Fruit fly (Drosophila melanogaster): ENCODE measurements around the gene CG6678.

CG6678 gene

DNA sequence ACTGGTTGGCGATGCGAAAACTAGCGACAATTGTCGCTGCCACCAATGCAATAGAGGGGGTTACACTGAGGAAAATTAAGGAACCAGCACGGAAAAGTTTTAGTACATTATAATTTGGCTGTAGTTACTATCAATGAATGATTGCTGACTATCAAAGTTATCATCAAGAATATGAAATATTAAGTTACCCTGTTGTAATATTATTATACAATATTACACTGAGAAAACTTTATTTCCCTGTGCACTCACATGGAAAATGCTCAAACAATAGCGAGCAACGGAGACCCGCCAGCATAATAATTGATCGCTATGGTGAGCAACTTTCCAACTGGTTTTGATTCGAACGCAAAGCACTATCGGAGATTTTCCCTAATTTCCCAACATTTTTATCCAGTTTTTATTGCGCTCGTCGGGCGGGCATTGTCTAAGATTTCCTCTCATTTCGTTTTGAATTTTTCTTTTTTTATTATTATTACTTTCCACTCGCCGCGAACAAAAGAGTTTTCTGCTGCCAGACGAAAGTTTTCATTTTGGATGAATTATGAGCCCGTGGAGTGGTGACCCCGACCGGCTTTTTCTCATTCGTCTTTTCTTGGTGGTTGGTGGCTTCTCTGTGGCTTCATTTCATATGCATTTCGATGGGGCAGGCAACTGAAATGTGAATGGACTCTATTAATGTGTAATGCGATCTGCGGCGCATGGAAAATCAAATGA, 24.5 kb upstream of the CG6678 start (continued):
- TF ChIP-seq hbn (GFP tag; IDR thresholded peaks at IDR 0.05; ENCODE audit: partially characterized antibody) (no peak), CG32767 (GFP tag; IDR thresholded peaks at IDR 0.05) (peak; percentile 65), btn (GFP tag; optimal IDR thresholded peaks at IDR 0.05) (peak; percentile 5), CG12659 (GFP tag; optimal IDR thresholded peaks at IDR 0.05) (peak; percentile 68), CG16779 (GFP tag; IDR thresholded peaks at IDR 0.05) (no peak), vvl (GFP tag; IDR thresholded peaks at IDR 0.05) (peak; percentile 90), tin (GFP tag; optimal IDR thresholded peaks at IDR 0.05) (peak; percentile 59), dati (GFP tag; IDR thresholded peaks at IDR 0.05) (peak; percentile 59; the same call in 1 of the 2 replicates), CG3847 (GFP tag; IDR thresholded peaks at IDR 0.05) (peak; percentile 39; the same call in 1 of the 2 replicates), Nf-YA (GFP tag; IDR thresholded peaks at IDR 0.05) (no peak), CG6683 (GFP tag; optimal IDR thresholded peaks at IDR 0.05) (peak; percentile 7), hb (GFP tag; IDR thresholded peaks at IDR 0.05; ENCODE audit: partially characterized antibody) (no peak), sens-2 (GFP tag; IDR thresholded peaks at IDR 0.05) (peak; percentile 80), Awh (GFP tag; IDR thresholded peaks at IDR 0.05) (peak; percentile 86), NC2α (GFP tag; optimal IDR thresholded peaks at IDR 0.05) (no peak), sug (tag; optimal IDR thresholded peaks at IDR 0.05) (no peak), CG10654 (GFP tag; optimal IDR thresholded peaks at IDR 0.05) (peak; percentile 44), Lpt (GFP tag; optimal IDR thresholded peaks at IDR 0.05) (no peak), CG30431 (GFP tag; optimal IDR thresholded peaks at IDR 0.05) (peak; percentile 57), ssp (GFP tag; IDR thresholded peaks at IDR 0.05) (peak; percentile 51; the same call in 1 of the 2 replicates), CG12744 (GFP tag; optimal IDR thresholded peaks at IDR 0.05) (no peak), da (GFP tag; optimal IDR thresholded peaks at IDR 0.05) (no peak), tna (GFP tag; IDR thresholded peaks at IDR 0.05; ENCODE audit: partially characterized antibody) (no peak), sr (GFP tag; IDR thresholded peaks at IDR 0.05) (0 out of 3 replicates have a peak, but pooled peaks have one; percentile 33), CG3281 (GFP tag; optimal IDR thresholded peaks at IDR 0.05) (peak; percentile 4), Med (GFP tag) (peak; percentile 58), CG17829 (tag; optimal IDR thresholded peaks at IDR 0.05) (peak; percentile 93), dpn (GFP tag; optimal IDR thresholded peaks at IDR 0.05) (peak; percentile 33 to 75), CG3838 (GFP tag; optimal IDR thresholded peaks at IDR 0.05) (no peak), inv (GFP tag; IDR thresholded peaks at IDR 0.05; ENCODE audit: partially characterized antibody) (no peak), CG30020 (tag; optimal IDR thresholded peaks at IDR 0.05) (peak; percentile 69), Atf6 (GFP tag; IDR thresholded peaks at IDR 0.05) (peak; percentile 26; the same call in 1 of the 2 replicates), CG7271 (tag; optimal IDR thresholded peaks at IDR 0.05) (no peak), CG15601 (tag; optimal IDR thresholded peaks at IDR 0.05) (peak; percentile 91), run (tag; optimal IDR thresholded peaks at IDR 0.05) (peak; percentile 83), CG10979 (tag; optimal IDR thresholded peaks at IDR 0.05) (peak; percentile 86), zfh2 (GFP tag; optimal IDR thresholded peaks at IDR 0.05) (no peak), CG14050 (GFP tag; IDR thresholded peaks at IDR 0.05) (peak; percentile 27; the same call in 1 of the 3 replicates), CG1647 (GFP tag; optimal IDR thresholded peaks at IDR 0.05) (peak; percentile 29), CG9876 (GFP tag; optimal IDR thresholded peaks at IDR 0.05) (no peak), crp (GFP tag; optimal IDR thresholded peaks at IDR 0.05) (peak in 1 of 2 experiments; percentile 19), zen2 (GFP tag; IDR thresholded peaks at IDR 0.05; ENCODE audit: partially characterized antibody) (no peak), CG9609 (GFP tag; optimal IDR thresholded peaks at IDR 0.05) (no peak), CG7372 (GFP tag; IDR thresholded peaks at IDR 0.05) (peak; percentile 52; the same call in 1 of the 2 replicates), nerfin-1 (tag; optimal IDR thresholded peaks at IDR 0.05) (peak; percentile 79), Hsf (GFP tag; optimal IDR thresholded peaks at IDR 0.05) (peak; percentile 55), Tbp (GFP tag; optimal IDR thresholded peaks at IDR 0.05) (no peak), CG10267 (tag; optimal IDR thresholded peaks at IDR 0.05) (peak; percentile 56), CG34224 (GFP tag; IDR thresholded peaks at IDR 0.05; ENCODE audit: partially characterized antibody) (no peak), Hr39 (optimal IDR thresholded peaks at IDR 0.05) (no peak)
